Fruit fly (Drosophila melanogaster) Kc167 (cell line): ENCODE data around the gene CG7335.

ENCODE experiments used
- Myc ChIP-seq: fragments of >200 bp; optimal IDR thresholded peaks from 2 replicates; lab custom pipeline; 2017; ENCODE audit warnings: missing external identifiers
- Sin3A ChIP-seq: fragments of >200 bp; optimal IDR thresholded peaks from 2 replicates; lab custom pipeline; 2018; ENCODE audit warnings: missing external identifiers
- h ChIP-seq: fragments of >200 bp; optimal IDR thresholded peaks from 3 replicates; lab custom pipeline; 2018; ENCODE audit warnings: missing external identifiers
- insv ChIP-seq: fragments of >200 bp; optimal IDR thresholded peaks from 3 replicates; lab custom pipeline; 2018; ENCODE audit warnings: missing external identifiers
- psq ChIP-seq: fragments of >200 bp; optimal IDR thresholded peaks from 2 replicates; lab custom pipeline; 2017; ENCODE audit warnings: missing external identifiers
- ttk ChIP-seq: sonication (Bioruptor generic); optimal IDR thresholded peaks from 2 replicates; lab custom pipeline; 2017; ENCODE audit warnings: missing external identifiers

Gene CG7335

dm6 chr3L:20112797-20113368 lies 20.2 kb downstream of the CG7335 start, which contains the start of gene CG14187:
Gene CG14187 (minus strand): TSS chr3L:20112847.
- TF ChIP-seq Myc (lab: Kevin White, UChicago) (no peak), Sin3A (lab: Kevin White, UChicago) (no peak), ttk (no peak), insv (lab: Kevin White, UChicago) (no peak), psq (lab: Kevin White, UChicago) (no peak)

dm6 chr3L:20111434-20111833 lies 21.6 kb downstream of the CG7335 start, which contains the start of gene Ir76b:
Gene Ir76b (minus strand): TSS chr3L:20111534.
- no peak for TF ChIP-seq psq (lab: Kevin White, UChicago)
- TF ChIP-seq Myc (lab: Kevin White, UChicago): no peak
- no peak for TF ChIP-seq ttk
- no peak for TF ChIP-seq h (lab: Kevin White, UChicago)
- no peak for TF ChIP-seq Sin3A (lab: Kevin White, UChicago)
- TF ChIP-seq insv (lab: Kevin White, UChicago): no peak

- TF ChIP-seq Sin3A (lab: Kevin White, UChicago) (no peak), insv (lab: Kevin White, UChicago) (no peak), ttk (no peak), Myc (lab: Kevin White, UChicago) (no peak), psq (lab: Kevin White, UChicago) (no peak), h (lab: Kevin White, UChicago) (no peak)
Measured at dm6 chr3L:20105794-20106193, 27.3 kb downstream of the CG7335 start, which contains the start of gene CG14185. Gene CG14185 (plus strand): TSS chr3L:20106094.

dm6 chr3L:20104543-20105046 lies 28.5 kb downstream of the CG7335 start:
- TF ChIP-seq Sin3A (lab: Kevin White, UChicago) (no peak), insv (lab: Kevin White, UChicago) (no peak), h (lab: Kevin White, UChicago) (no peak), Myc (lab: Kevin White, UChicago) (no peak), ttk (no peak), psq (lab: Kevin White, UChicago) (no peak)

- TF ChIP-seq Sin3A (lab: Kevin White, UChicago) (no peak), psq (lab: Kevin White, UChicago) (no peak), insv (lab: Kevin White, UChicago) (no peak), h (lab: Kevin White, UChicago) (no peak), Myc (lab: Kevin White, UChicago) (no peak), ttk (no peak)
Measured at dm6 chr3L:20103777-20104542, 29.1 kb downstream of the CG7335 start, which contains the start of gene CG14186. Gene CG14186 (minus strand): TSS chr3L:20103827.

dm6 chr3L:20097312-20097711 lies 35.8 kb downstream of the CG7335 start:
- no peak for TF ChIP-seq Sin3A (lab: Kevin White, UChicago)

- no peak for TF ChIP-seq psq (lab: Kevin White, UChicago)
- no peak for TF ChIP-seq Sin3A (lab: Kevin White, UChicago)
- no peak for TF ChIP-seq insv (lab: Kevin White, UChicago)
- TF ChIP-seq Myc (lab: Kevin White, UChicago): no peak
- no peak for TF ChIP-seq ttk
- TF ChIP-seq h (lab: Kevin White, UChicago): no peak
Measured at dm6 chr3L:20088755-20089334, 44.2 kb downstream of the CG7335 start, which contains the start of gene sNPF-R. Gene sNPF-R (minus strand): TSS chr3L:20089007.

dm6 chr3L:20085035-20085434 lies 48.0 kb downstream of the CG7335 start:
- no peak for TF ChIP-seq insv (lab: Kevin White, UChicago)
- no peak for TF ChIP-seq Myc (lab: Kevin White, UChicago)
- no peak for TF ChIP-seq h (lab: Kevin White, UChicago)
- TF ChIP-seq Sin3A (lab: Kevin White, UChicago): no peak
- no peak for TF ChIP-seq psq (lab: Kevin White, UChicago)
- no peak for TF ChIP-seq ttk
